Fruit fly (Drosophila melanogaster) ovary, adult (tissue): ENCODE measurements around the gene kdn.
"Not testable (repeated sequence)": the region's sequence is repeated elsewhere in the genome, so short reads cannot be mapped to it uniquely, and the experiment has no call there.

Experiments
- CG17801 ChIP-seq: fragments of 200-800 bp; optimal IDR thresholded peaks from 2 replicates; lab custom pipeline; 2019; ENCODE audit warnings: missing biosample characterization, mild to moderate bottlenecking, missing genetic modification characterization, moderate library complexity; ENCODE audit not compliant: partially characterized antibody

Gene kdn

dm6 chrX:6356748-6357397 is 6.4 kb downstream of the kdn start:
- no peak for TF ChIP-seq CG17801 (GFP tag; lab: Kevin White, UChicago)

dm6 chrX:6357456-6358007 is 7.1 kb downstream of the kdn start:
- TF ChIP-seq CG17801 (GFP tag; lab: Kevin White, UChicago) = no peak

- no peak for TF ChIP-seq CG17801 (GFP tag; lab: Kevin White, UChicago)
Observed at dm6 chrX:6358198-6358597, 7.8 kb downstream of the kdn start.

- no peak for TF ChIP-seq CG17801 (GFP tag; lab: Kevin White, UChicago)
Observed at dm6 chrX:6361215-6361614, 10.8 kb downstream of the kdn start.

dm6 chrX:6365632-6366356 is 15.4 kb downstream of the kdn start, which contains the start of the genes swa and Marf:
Gene swa, minus strand, starts transcription at chrX:6365708.
Gene Marf, plus strand, starts transcription at chrX:6365949.
- TF ChIP-seq CG17801 (GFP tag; lab: Kevin White, UChicago) = no peak

- TF ChIP-seq CG17801 (GFP tag; lab: Kevin White, UChicago) = peak; percentile 95
Observed at dm6 chrX:6366357-6366691, 15.9 kb downstream of the kdn start.

dm6 chrX:6372769-6373197 is 22.4 kb downstream of the kdn start, which contains the start of gene PpV:
Gene PpV, minus strand, starts transcription at chrX:6372915.
- peak; percentile 95 for TF ChIP-seq CG17801 (GFP tag; lab: Kevin White, UChicago)

- TF ChIP-seq CG17801 (GFP tag; lab: Kevin White, UChicago) = no peak
Observed at dm6 chrX:6375636-6376035, 25.2 kb downstream of the kdn start.

- TF ChIP-seq CG17801 (GFP tag; lab: Kevin White, UChicago) = no peak
Observed at dm6 chrX:6376748-6377147, 26.3 kb downstream of the kdn start.

- not testable (repeated sequence) for TF ChIP-seq CG17801 (GFP tag; lab: Kevin White, UChicago)
Observed at dm6 chrX:6383920-6384319, 33.5 kb downstream of the kdn start, which contains the start of gene CG33664. Gene CG33664, plus strand, starts transcription at chrX:6384220.

- not testable (repeated sequence) for TF ChIP-seq CG17801 (GFP tag; lab: Kevin White, UChicago)
Observed at dm6 chrX:6400000-6400399, 49.6 kb downstream of the kdn start, which contains the start of gene CG33669. Gene CG33669, minus strand, starts transcription at chrX:6400100.
